Worm (Caenorhabditis elegans): ENCODE measurements around the gene dyf-4.
A peak's percentile ranks its signal among the peaks of the same experiment; 100 is the strongest.

ce11 chrV:12513900-12514299 lies 11.6 kb downstream of the dyf-4 start:
- TF ChIP-seq swsn-7 (tag; optimal IDR thresholded peaks at IDR 0.05) (no peak), vab-15 (tag; optimal IDR thresholded peaks at IDR 0.05) (no peak), nhr-47 (tag; optimal IDR thresholded peaks at IDR 0.05) (no peak), dpl-1 (GFP tag; optimal IDR thresholded peaks at IDR 0.05) (no peak), egl-27 (tag; optimal IDR thresholded peaks at IDR 0.05) (no peak), C04F5.9 (tag; optimal IDR thresholded peaks at IDR 0.05) (no peak), nhr-90 (tag; optimal IDR thresholded peaks at IDR 0.05; ENCODE audit: poor library complexity) (no peak), elt-3 (tag; optimal IDR thresholded peaks at IDR 0.05) (no peak), zag-1 (tag; optimal IDR thresholded peaks at IDR 0.05) (no peak), lin-13 (GFP tag; optimal IDR thresholded peaks at IDR 0.05) (no peak), lin-35 (GFP tag; optimal IDR thresholded peaks at IDR 0.05) (peak in 1 of 2 experiments; percentile 7), zip-4 (GFP tag; optimal IDR thresholded peaks at IDR 0.05) (no peak), elt-2 (tag; optimal IDR thresholded peaks at IDR 0.05) (peak; percentile 45), ceh-82 (tag; optimal IDR thresholded peaks at IDR 0.05) (no peak)
